Worm (Caenorhabditis elegans) whole organism, late embryonic: ENCODE data around the gene rund-1.

Source experiments
- pha-4 ChIP-seq: fragments of 150-350 bp; optimal IDR thresholded peaks from 2 replicates; lab custom pipeline; 2018; ENCODE audit warnings: missing biosample characterization, missing genetic modification reagents, missing genetic modification characterization
- unc-55 ChIP-seq: sonication (generic microtip); optimal IDR thresholded peaks from 2 replicates; lab custom pipeline; 2017; ENCODE audit warnings: missing biosample characterization, missing genetic modification reagents, missing genetic modification characterization

ce11 chrX:680920-681319 lies 19.3 kb upstream of the rund-1 start, which contains the start of gene T19D7.7:
- TF ChIP-seq unc-55 (GFP tag; lab: Kevin White, UChicago) (no peak), pha-4 (tag; lab: Kevin White, UChicago) (no peak)
